Worm (Caenorhabditis elegans) whole organism, mixed stage, embryonic: ENCODE measurements around the gene F13B6.2.

Experiments used
- M03D4.4 ChIP-seq: sonication (generic microtip); optimal IDR thresholded peaks from 2 replicates; lab custom pipeline; 2017; ENCODE audit warnings: mild to moderate bottlenecking, missing genetic modification characterization, missing compliant biosample characterization
- bed-3 ChIP-seq: fragments of 200-800 bp; sonication (Bioruptor generic); optimal IDR thresholded peaks from 3 replicates; lab custom pipeline; 2018; ENCODE audit warnings: mild to moderate bottlenecking, missing genetic modification characterization, moderate library complexity, missing compliant biosample characterization
- blmp-1 ChIP-seq: fragments of 150-350 bp; optimal IDR thresholded peaks from 2 replicates; lab custom pipeline; 2014; ENCODE audit warnings: missing biosample characterization, missing genetic modification characterization
- ceh-39 ChIP-seq: fragments of 150-350 bp; optimal IDR thresholded peaks from 2 replicates; lab custom pipeline; 2014; ENCODE audit warnings: missing biosample characterization, missing genetic modification characterization
- ceh-43 ChIP-seq: fragments of 200-800 bp; sonication (Bioruptor generic); optimal IDR thresholded peaks from 2 replicates; lab custom pipeline; 2018; ENCODE audit warnings: mild to moderate bottlenecking, missing genetic modification characterization, moderate library complexity, missing compliant biosample characterization
- ceh-83 ChIP-seq: fragments of 200-800 bp; sonication (Bioruptor generic); optimal IDR thresholded peaks from 2 replicates; lab custom pipeline; 2018; ENCODE audit warnings: mild to moderate bottlenecking, missing genetic modification characterization, missing compliant biosample characterization
- ces-1 ChIP-seq: fragments of 150-350 bp; optimal IDR thresholded peaks from 2 replicates; lab custom pipeline; 2014; ENCODE audit warnings: missing biosample characterization, missing genetic modification reagents, missing genetic modification characterization
- cnd-1 ChIP-seq: fragments of 200-800 bp; sonication (Bioruptor generic); optimal IDR thresholded peaks from 2 replicates; lab custom pipeline; 2018; ENCODE audit warnings: mild to moderate bottlenecking, missing genetic modification characterization, missing compliant biosample characterization
- drap-1 ChIP-seq: fragments of 200-800 bp; sonication (Bioruptor generic); optimal IDR thresholded peaks from 3 replicates; lab custom pipeline; 2018; ENCODE audit warnings: mild to moderate bottlenecking, missing genetic modification characterization, missing compliant biosample characterization
- elt-1 ChIP-seq: sonication (generic microtip); optimal IDR thresholded peaks from 2 replicates; lab custom pipeline; 2017; ENCODE audit warnings: missing genetic modification characterization, mild to moderate bottlenecking, missing compliant biosample characterization, antibody characterized with exemption, moderate library complexity, borderline replicate concordance; ENCODE audit not compliant: insufficient read depth
- elt-3 ChIP-seq: fragments of 150-350 bp; optimal IDR thresholded peaks from 2 replicates; lab custom pipeline; 2014; ENCODE audit warnings: missing biosample characterization, missing genetic modification characterization
- flh-1 ChIP-seq: fragments of 200-800 bp; sonication (Bioruptor generic); optimal IDR thresholded peaks from 2 replicates; lab custom pipeline; 2018; ENCODE audit warnings: mild to moderate bottlenecking, missing genetic modification characterization, moderate library complexity, missing compliant biosample characterization
- ham-2 ChIP-seq: fragments of 200-800 bp; sonication (Bioruptor generic); optimal IDR thresholded peaks from 2 replicates; lab custom pipeline; 2018; ENCODE audit warnings: mild to moderate bottlenecking, missing genetic modification characterization, missing compliant biosample characterization
- hlh-1 ChIP-seq: fragments of 150-350 bp; optimal IDR thresholded peaks from 2 replicates; lab custom pipeline; 2014; ENCODE audit warnings: missing biosample characterization, missing genetic modification reagents, missing genetic modification characterization
- lin-13 ChIP-seq: fragments of 150-350 bp; optimal IDR thresholded peaks from 2 replicates; lab custom pipeline; 2014; ENCODE audit warnings: missing biosample characterization, missing genetic modification characterization
- lin-32 ChIP-seq: fragments of 200-800 bp; sonication (Bioruptor generic); optimal IDR thresholded peaks from 2 replicates; lab custom pipeline; 2018; ENCODE audit warnings: mild to moderate bottlenecking, missing genetic modification characterization, missing compliant biosample characterization
- lsy-2 ChIP-seq: fragments of 150-350 bp; optimal IDR thresholded peaks from 2 replicates; lab custom pipeline; 2014; ENCODE audit warnings: missing biosample characterization, missing genetic modification characterization
- mab-5 ChIP-seq: fragments of 150-350 bp; optimal IDR thresholded peaks from 2 replicates; lab custom pipeline; 2014; ENCODE audit warnings: missing biosample characterization, missing genetic modification characterization
- mep-1 ChIP-seq: fragments of 150-350 bp; optimal IDR thresholded peaks from 2 replicates; lab custom pipeline; 2017; ENCODE audit warnings: missing biosample characterization, missing genetic modification reagents, missing genetic modification characterization, inconsistent platforms
- mls-2 ChIP-seq: sonication (generic microtip); optimal IDR thresholded peaks from 2 replicates; lab custom pipeline; 2016; ENCODE audit warnings: mild to moderate bottlenecking, missing genetic modification characterization, moderate library complexity, missing compliant biosample characterization
- nhr-12 ChIP-seq: fragments of 150-350 bp; optimal IDR thresholded peaks from 2 replicates; lab custom pipeline; 2014; ENCODE audit warnings: missing biosample characterization, missing genetic modification characterization
- nhr-2 ChIP-seq: fragments of 150-350 bp; optimal IDR thresholded peaks from 2 replicates; lab custom pipeline; 2014; ENCODE audit warnings: missing biosample characterization, missing genetic modification characterization
- nhr-237 ChIP-seq: fragments of 150-350 bp; optimal IDR thresholded peaks from 2 replicates; lab custom pipeline; 2014; ENCODE audit warnings: missing biosample characterization, missing genetic modification characterization
- nhr-28 ChIP-seq: fragments of 150-350 bp; optimal IDR thresholded peaks from 2 replicates; lab custom pipeline; 2014; ENCODE audit warnings: missing biosample characterization, missing genetic modification characterization
- nhr-76 ChIP-seq: sonication (generic microtip); optimal IDR thresholded peaks from 2 replicates; lab custom pipeline; 2017; ENCODE audit warnings: missing biosample characterization, missing genetic modification characterization
- pha-4 ChIP-seq: fragments of 150-350 bp; optimal IDR thresholded peaks from 2 replicates; lab custom pipeline; 2018; ENCODE audit warnings: missing biosample characterization, missing genetic modification reagents, missing genetic modification characterization
- sem-2 ChIP-seq: fragments of 200-800 bp; sonication (Bioruptor generic); optimal IDR thresholded peaks from 2 replicates; lab custom pipeline; 2018; ENCODE audit warnings: mild to moderate bottlenecking, missing genetic modification characterization, missing compliant biosample characterization
- snpc-4 ChIP-seq: fragments of 150-350 bp; optimal IDR thresholded peaks from 2 replicates; lab custom pipeline; 2014; ENCODE audit warnings: missing biosample characterization, missing genetic modification characterization
- sptf-1 ChIP-seq: sonication (generic microtip); optimal IDR thresholded peaks from 2 replicates; lab custom pipeline; 2017; ENCODE audit warnings: mild to moderate bottlenecking, missing genetic modification characterization, moderate library complexity, missing compliant biosample characterization
- tbx-8 ChIP-seq: fragments of 200-800 bp; sonication (Bioruptor generic); optimal IDR thresholded peaks from 2 replicates; lab custom pipeline; 2018; ENCODE audit warnings: mild to moderate bottlenecking, missing genetic modification characterization, moderate library complexity, missing compliant biosample characterization
- unc-120 ChIP-seq: sonication (generic microtip); optimal IDR thresholded peaks from 2 replicates; lab custom pipeline; 2017; ENCODE audit warnings: missing genetic modification characterization, missing compliant biosample characterization; ENCODE audit not compliant: poor library complexity, severe bottlenecking
- unc-39 ChIP-seq: fragments of 150-350 bp; optimal IDR thresholded peaks from 2 replicates; lab custom pipeline; 2014; ENCODE audit warnings: missing biosample characterization, missing genetic modification characterization
- unc-62 ChIP-seq: fragments of 150-350 bp; optimal IDR thresholded peaks from 2 replicates; lab custom pipeline; 2014; ENCODE audit warnings: missing biosample characterization, missing genetic modification reagents, missing genetic modification characterization
- zip-8 ChIP-seq: fragments of 150-350 bp; optimal IDR thresholded peaks from 2 replicates; lab custom pipeline; 2014; ENCODE audit warnings: missing biosample characterization, missing genetic modification characterization
- ztf-11 ChIP-seq: fragments of 150-350 bp; optimal IDR thresholded peaks from 2 replicates; lab custom pipeline; 2014; ENCODE audit warnings: missing biosample characterization, missing genetic modification characterization

The F13B6.2 gene

ce11 chrIV:7497205-7497604 lies 37.1 kb upstream of the F13B6.2 start:
- no peak for TF ChIP-seq unc-39 (tag; lab: Kevin White, UChicago)
- TF ChIP-seq, all 35 proteins: peak for 0

- TF ChIP-seq lsy-2 (tag; lab: Kevin White, UChicago), result no peak
- no peak for TF ChIP-seq lin-32 (GFP tag; lab: Kevin White, UChicago)
- TF ChIP-seq ceh-39 (tag; lab: Kevin White, UChicago), result no peak
- TF ChIP-seq sptf-1 (tag; lab: Kevin White, UChicago), result no peak
- TF ChIP-seq M03D4.4 (tag; lab: Kevin White, UChicago), result no peak
- TF ChIP-seq ceh-43 (GFP tag; lab: Kevin White, UChicago), result no peak
- TF ChIP-seq mab-5, result no peak
- TF ChIP-seq, all 35 proteins: peak for 0
Measured at ce11 chrIV:7491464-7491863, 31.3 kb upstream of the F13B6.2 start, which contains the start of gene F55G1.1. F55G1.1 (plus strand) TSS chrIV:7491764.

ce11 chrIV:7488457-7488783 lies 28.3 kb upstream of the F13B6.2 start:
- TF ChIP-seq blmp-1 (tag; lab: Kevin White, UChicago) (no peak), ces-1 (GFP tag; lab: Kevin White, UChicago) (no peak), lsy-2 (tag; lab: Kevin White, UChicago) (no peak), nhr-76 (tag; lab: Kevin White, UChicago) (no peak), zip-8 (tag; lab: Kevin White, UChicago) (no peak), nhr-2 (tag; lab: Kevin White, UChicago) (no peak), unc-120 (tag; lab: Kevin White, UChicago) (no peak), elt-1 (tag; lab: Kevin White, UChicago) (no peak), mep-1 (tag; lab: Kevin White, UChicago) (no peak), hlh-1 (tag; lab: Kevin White, UChicago) (no peak), unc-39 (tag; lab: Kevin White, UChicago) (no peak), drap-1 (GFP tag; lab: Kevin White, UChicago) (no peak), ceh-39 (tag; lab: Kevin White, UChicago) (no peak), ceh-83 (GFP tag; lab: Kevin White, UChicago) (no peak), mls-2 (tag; lab: Kevin White, UChicago) (no peak), sem-2 (GFP tag; lab: Kevin White, UChicago) (no peak), sptf-1 (tag; lab: Kevin White, UChicago) (no peak), tbx-8 (GFP tag; lab: Kevin White, UChicago) (no peak), unc-62 (GFP tag; lab: Kevin White, UChicago) (no peak)

ce11 chrIV:7487554-7488456 lies 27.7 kb upstream of the F13B6.2 start, which contains the start of the genes his-60 and his-59:
his-60 (minus strand) TSS chrIV:7487992.
his-59 (plus strand) TSS chrIV:7488249.
- TF ChIP-seq ceh-39 (tag; lab: Kevin White, UChicago) (peak; percentile 80), elt-3 (tag; lab: Kevin White, UChicago) (no peak), nhr-2 (tag; lab: Kevin White, UChicago) (peak; percentile 51), drap-1 (GFP tag; lab: Kevin White, UChicago) (peak; percentile 63), snpc-4 (no peak), lin-13 (tag; lab: Kevin White, UChicago) (peak; percentile 97), mab-5 (no peak), flh-1 (no peak), nhr-12 (tag; lab: Kevin White, UChicago) (peak; percentile 53), M03D4.4 (tag; lab: Kevin White, UChicago) (peak; percentile 77), nhr-237 (tag; lab: Kevin White, UChicago) (no peak), pha-4 (tag; lab: Kevin White, UChicago) (peak; percentile 88), hlh-1 (tag; lab: Kevin White, UChicago) (no peak), sem-2 (GFP tag; lab: Kevin White, UChicago) (peak; percentile 63), zip-8 (tag; lab: Kevin White, UChicago) (no peak), mls-2 (tag; lab: Kevin White, UChicago) (peak; percentile 52), nhr-76 (tag; lab: Kevin White, UChicago) (no peak), lsy-2 (tag; lab: Kevin White, UChicago) (peak; percentile 24), ham-2 (GFP tag; lab: Kevin White, UChicago) (no peak), unc-62 (GFP tag; lab: Kevin White, UChicago) (peak; percentile 25), nhr-28 (tag; lab: Kevin White, UChicago) (no peak), mep-1 (tag; lab: Kevin White, UChicago) (peak; percentile 70), lin-32 (GFP tag; lab: Kevin White, UChicago) (peak; percentile 84), cnd-1 (peak; percentile 92), unc-120 (tag; lab: Kevin White, UChicago) (no peak), unc-39 (tag; lab: Kevin White, UChicago) (peak; percentile 24), ztf-11 (peak; percentile 93), elt-1 (tag; lab: Kevin White, UChicago) (no peak), ceh-43 (GFP tag; lab: Kevin White, UChicago) (peak; percentile 48), bed-3 (GFP tag; lab: Kevin White, UChicago) (no peak), ceh-83 (GFP tag; lab: Kevin White, UChicago) (peak; percentile 83), sptf-1 (tag; lab: Kevin White, UChicago) (peak; percentile 44), blmp-1 (tag; lab: Kevin White, UChicago) (no peak), tbx-8 (GFP tag; lab: Kevin White, UChicago) (peak; percentile 26), ces-1 (GFP tag; lab: Kevin White, UChicago) (peak; percentile 6)
